Fruit fly (Drosophila melanogaster) whole organism, pupa: Measurements from ENCODE around the gene Grx3.

Source experiments
- CG14655 ChIP-seq: fragments of 200-800 bp; sonication (Bioruptor generic); optimal IDR thresholded peaks from 3 replicates; lab custom pipeline; 2017; ENCODE audit warnings: mild to moderate bottlenecking, missing biosample characterization, missing genetic modification reagents, missing genetic modification characterization
- CG17806 ChIP-seq: fragments of 200-800 bp; sonication (Bioruptor generic); optimal IDR thresholded peaks from 2 replicates; lab custom pipeline; 2018; ENCODE audit warnings: missing biosample characterization, mild to moderate bottlenecking, missing genetic modification characterization, moderate library complexity

- TF ChIP-seq CG17806 (tag; lab: Kevin White, UChicago), result no peak
- no peak for TF ChIP-seq CG14655
Observed at dm6 chr2L:13362953-13363352, 3.3 kb upstream of the Grx3 start.
